Worm (Caenorhabditis elegans) whole organism, dauer: Measurements from ENCODE around the gene T19D12.2.

Experiments
- unc-62 ChIP-seq: sonication (generic microtip); optimal IDR thresholded peaks from 2 replicates; lab custom pipeline; 2017; ENCODE audit warnings: missing biosample characterization, missing genetic modification reagents, missing genetic modification characterization

T19D12.2 gene

ce11 chrII:6698784-6699183 lies 37.6 kb downstream of the T19D12.2 start, which contains the start of gene C18H9.1:
Gene C18H9.1, plus strand, starts transcription at chrII:6699084.
- TF ChIP-seq unc-62 (GFP tag; lab: Kevin White, UChicago): no peak

- TF ChIP-seq unc-62 (GFP tag; lab: Kevin White, UChicago): no peak
Measured at ce11 chrII:6701497-6701896, 40.4 kb downstream of the T19D12.2 start, which contains the start of gene C18H9.6. Gene C18H9.6, minus strand, starts transcription at chrII:6701625.

ce11 chrII:6705593-6706228 lies 44.6 kb downstream of the T19D12.2 start, which contains the start of gene rpy-1:
Gene rpy-1, minus strand, starts transcription at chrII:6705643.
- TF ChIP-seq unc-62 (GFP tag; lab: Kevin White, UChicago): no peak

ce11 chrII:6706552-6707091 lies 45.5 kb downstream of the T19D12.2 start:
- TF ChIP-seq unc-62 (GFP tag; lab: Kevin White, UChicago): no peak

- no peak for TF ChIP-seq unc-62 (GFP tag; lab: Kevin White, UChicago)
Measured at ce11 chrII:6707496-6708260, 46.5 kb downstream of the T19D12.2 start.

- no peak for TF ChIP-seq unc-62 (GFP tag; lab: Kevin White, UChicago)
Measured at ce11 chrII:6708980-6709379, 47.8 kb downstream of the T19D12.2 start.

- no peak for TF ChIP-seq unc-62 (GFP tag; lab: Kevin White, UChicago)
Measured at ce11 chrII:6709680-6710079, 48.5 kb downstream of the T19D12.2 start.

- no peak for TF ChIP-seq unc-62 (GFP tag; lab: Kevin White, UChicago)
Measured at ce11 chrII:6710596-6710995, 49.5 kb downstream of the T19D12.2 start.

- TF ChIP-seq unc-62 (GFP tag; lab: Kevin White, UChicago): no peak
Measured at ce11 chrII:6712177-6712981, 51.2 kb downstream of the T19D12.2 start, which contains the start of the genes dpy-10 and T14B4.19. Gene dpy-10, minus strand, starts transcription at chrII:6712227. Gene T14B4.19, minus strand, starts transcription at chrII:6712931.

- no peak for TF ChIP-seq unc-62 (GFP tag; lab: Kevin White, UChicago)
Measured at ce11 chrII:6713003-6713402, 51.9 kb downstream of the T19D12.2 start.

ce11 chrII:6713832-6714342 lies 52.8 kb downstream of the T19D12.2 start, which contains the start of gene dpy-2:
Gene dpy-2, plus strand, starts transcription at chrII:6714292.
- TF ChIP-seq unc-62 (GFP tag; lab: Kevin White, UChicago): no peak
